Worm (Caenorhabditis elegans) whole organism, L4 larva: ENCODE measurements around the gene B0496.6.

ENCODE experiments used
- ceh-44 ChIP-seq: fragments of 200-800 bp; sonication (Bioruptor generic); IDR thresholded peaks from 2 replicates; pipeline ENCODE4 v1.3.6; 2022; ENCODE audit warnings: missing genetic modification reagents, missing genetic modification characterization, missing compliant biosample characterization
- egl-43 ChIP-seq: fragments of 200-800 bp; sonication (Bioruptor generic); IDR thresholded peaks from 2 replicates; pipeline ENCODE4 v1.3.6; 2022; ENCODE audit warnings: missing genetic modification reagents, missing genetic modification characterization, missing compliant biosample characterization
- lsy-2 ChIP-seq, 2 experiments: fragments of 150-350 bp in 1 of 2; sonication (generic microtip) in 1 of 2; optimal IDR thresholded peaks; 2 replicates each; lab custom pipeline; 2014 to 2017; ENCODE audit warnings: missing biosample characterization in 2 of 2, missing genetic modification characterization in 2 of 2
- madf-5 ChIP-seq, 2 experiments: fragments of 200-800 bp; sonication (Bioruptor generic); IDR thresholded peaks; 2 replicates each; pipeline ENCODE4 v1.3.6; 2022; ENCODE audit warnings: missing compliant biosample characterization in 2 of 2, missing genetic modification characterization in 2 of 2
- nhr-25 ChIP-seq: sonication (generic microtip); optimal IDR thresholded peaks from 2 replicates; lab custom pipeline; 2017; ENCODE audit warnings: missing genetic modification characterization, mild to moderate bottlenecking, missing compliant biosample characterization, antibody characterized with exemption, moderate library complexity, borderline replicate concordance; ENCODE audit not compliant: insufficient read depth
- pqm-1 ChIP-seq: sonication (generic microtip); optimal IDR thresholded peaks from 2 replicates; lab custom pipeline; 2017; ENCODE audit warnings: missing biosample characterization, missing genetic modification characterization
- set-16 ChIP-seq: fragments of 200-800 bp; sonication (Bioruptor generic); IDR thresholded peaks from 2 replicates; pipeline ENCODE4 v1.3.6; 2022; ENCODE audit warnings: missing genetic modification reagents, missing genetic modification characterization, missing compliant biosample characterization
- snpc-4 ChIP-seq: fragments of 150-350 bp; optimal IDR thresholded peaks from 2 replicates; lab custom pipeline; 2014; ENCODE audit warnings: missing biosample characterization, missing genetic modification characterization
- zfp-2 ChIP-seq: sonication (generic microtip); optimal IDR thresholded peaks from 2 replicates; lab custom pipeline; 2016; ENCODE audit warnings: mild to moderate bottlenecking, missing genetic modification characterization, missing compliant biosample characterization
- ztf-11 ChIP-seq: fragments of 150-350 bp; optimal IDR thresholded peaks from 2 replicates; lab custom pipeline; 2014; ENCODE audit warnings: missing biosample characterization, missing genetic modification characterization

DNA sequence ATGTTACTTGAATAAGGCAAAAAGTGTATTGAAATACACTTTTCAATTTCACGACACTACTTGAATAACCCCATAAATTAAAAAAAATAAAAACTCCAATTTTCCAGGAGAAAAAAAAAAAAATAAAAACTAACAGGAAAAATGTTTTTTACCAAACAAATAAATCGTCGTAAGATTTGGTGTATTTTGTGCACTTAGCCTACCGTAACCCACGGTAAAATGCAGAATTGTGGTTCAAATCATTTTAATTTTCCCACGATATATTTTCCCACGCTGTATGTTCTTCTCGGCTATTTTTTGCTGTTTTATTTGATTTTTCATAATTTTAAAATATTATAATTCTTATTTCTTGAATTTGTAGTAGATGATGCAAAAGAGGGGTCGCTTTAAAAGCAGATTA is 29.2 kb upstream of the B0496.6 start:
- no peak for TF ChIP-seq snpc-4 (tag; lab: Kevin White, UChicago)
- TF ChIP-seq madf-5 (GFP tag; IDR thresholded peaks at IDR 0.05; lab: Robert Waterston, UW) = no peak
- TF ChIP-seq ztf-11 (tag; lab: Kevin White, UChicago) = no peak
- TF ChIP-seq set-16 (GFP tag; lab: Robert Waterston, UW) = no peak
- TF ChIP-seq nhr-25 = no peak
- TF ChIP-seq pqm-1 (tag; lab: Kevin White, UChicago) = no peak
- no peak for TF ChIP-seq ceh-44 (GFP tag; lab: Robert Waterston, UW)
- TF ChIP-seq lsy-2 (tag; optimal IDR thresholded peaks at IDR 0.05; lab: Kevin White, UChicago) = peak in 1 of 2 experiments; percentile 20
- TF ChIP-seq zfp-2 (tag; lab: Kevin White, UChicago) = no peak
- no peak for TF ChIP-seq egl-43 (GFP tag; lab: Robert Waterston, UW)
